Fruit fly (Drosophila melanogaster) ovary, adult (tissue): ENCODE data around the gene CG10175.

Experiments
- CG17801 ChIP-seq: fragments of 200-800 bp; optimal IDR thresholded peaks from 2 replicates; lab custom pipeline; 2019; ENCODE audit warnings: missing biosample characterization, mild to moderate bottlenecking, missing genetic modification characterization, moderate library complexity; ENCODE audit not compliant: partially characterized antibody

The CG10175 gene

dm6 chr3R:23530886-23531285 is at the start of gene CG10175:
TSS of gene CG10175 (minus strand) at chr3R:23530986.
- TF ChIP-seq CG17801 (GFP tag; lab: Kevin White, UChicago) = no peak

dm6 chr3R:23576618-23577017 is 45.8 kb upstream of the CG10175 start:
- no peak for TF ChIP-seq CG17801 (GFP tag; lab: Kevin White, UChicago)

DNA sequence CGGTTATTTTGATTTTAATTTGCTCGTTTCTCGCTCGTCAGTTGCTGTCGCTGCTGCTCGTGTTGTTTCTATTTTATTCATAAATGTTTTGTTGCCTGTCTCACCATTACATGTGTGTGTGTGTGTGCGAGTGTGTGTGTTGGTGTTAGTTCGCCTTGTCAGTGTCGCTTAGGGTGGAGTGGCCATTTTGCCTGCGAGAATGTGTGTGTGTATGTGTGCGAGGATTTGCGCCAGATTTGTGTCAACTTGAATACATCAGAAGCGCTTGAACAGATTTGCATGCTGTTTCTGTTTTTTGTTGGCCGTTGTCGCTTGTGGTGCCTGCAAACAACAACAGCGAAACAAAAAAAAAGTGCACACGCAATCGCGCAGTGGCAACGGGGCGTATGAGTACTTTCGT is 38.4 kb upstream of the CG10175 start:
- no peak for TF ChIP-seq CG17801 (GFP tag; lab: Kevin White, UChicago)

dm6 chr3R:23557244-23557643 is 26.5 kb upstream of the CG10175 start, which contains the start of gene beat-IV:
TSS of gene beat-IV (plus strand) at chr3R:23557412.
- no peak for TF ChIP-seq CG17801 (GFP tag; lab: Kevin White, UChicago)

DNA sequence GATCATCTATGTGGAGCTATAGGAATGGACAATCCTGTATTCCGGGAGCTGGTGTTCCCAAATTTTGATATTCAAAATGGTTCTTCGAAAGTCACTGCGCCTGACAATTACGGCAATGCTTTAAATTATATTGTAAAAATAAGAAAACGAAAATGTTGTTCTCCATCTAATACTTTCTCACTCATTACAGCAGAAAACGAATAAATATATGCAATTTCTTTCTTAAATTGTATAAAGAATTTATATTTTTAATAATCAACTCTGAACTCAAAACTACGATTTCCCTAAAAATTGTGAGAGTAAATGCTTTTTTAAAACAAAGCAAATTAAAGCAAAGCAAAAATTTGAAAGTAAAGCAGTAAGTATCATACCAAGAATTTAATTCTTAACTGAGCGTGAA is 26.1 kb upstream of the CG10175 start, which contains the start of gene CG10164:
TSS of gene CG10164 (minus strand) at position 101 of the 400 bp plus-strand sequence.
- no peak for TF ChIP-seq CG17801 (GFP tag; lab: Kevin White, UChicago)

DNA sequence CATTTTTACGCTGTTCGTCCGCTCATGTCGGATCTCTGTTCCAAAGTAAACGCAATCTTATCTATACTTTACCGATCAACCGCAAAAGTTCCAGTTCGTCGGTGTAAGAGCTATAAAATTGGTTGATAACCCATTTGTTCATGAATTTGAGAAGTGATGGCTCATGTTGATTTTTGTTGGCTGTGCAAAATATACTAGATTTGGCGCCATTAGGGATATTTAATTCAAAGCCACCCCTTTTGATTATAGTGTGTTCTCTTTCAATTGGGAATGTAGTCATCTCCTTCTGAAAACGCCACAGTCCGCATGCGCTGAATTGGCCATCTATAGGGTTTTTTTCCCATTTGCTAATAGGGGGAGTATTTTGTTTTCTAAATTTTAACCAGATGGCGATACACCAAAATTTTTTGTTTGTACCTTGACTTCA is 7.9 kb upstream of the CG10175 start, which contains the start of gene Ugt303B2:
TSS of gene Ugt303B2 (minus strand) at position 190 of the 427 bp plus-strand sequence.
- no peak for TF ChIP-seq CG17801 (GFP tag; lab: Kevin White, UChicago)

DNA sequence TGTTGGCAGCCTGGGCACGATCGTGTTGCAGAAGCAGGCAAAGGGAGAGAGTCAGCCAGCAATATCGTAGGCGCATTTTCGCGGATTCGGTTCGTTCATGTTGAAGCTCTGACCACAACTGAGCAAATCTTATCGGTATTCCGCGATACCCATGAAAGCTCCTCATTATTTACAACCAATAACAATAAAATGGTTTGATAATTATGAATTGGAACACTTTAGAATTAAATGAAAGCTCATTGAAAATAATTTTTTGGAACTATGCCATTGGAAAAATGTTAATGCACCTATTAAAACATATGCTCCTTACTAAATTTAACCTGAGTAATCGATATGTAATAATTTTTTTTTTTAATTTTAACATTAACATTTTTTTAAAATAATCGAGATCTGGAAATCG is 5.8 kb upstream of the CG10175 start, which contains the start of gene Ugt303B1:
TSS of gene Ugt303B1 (minus strand) at position 101 of the 400 bp plus-strand sequence.
- no peak for TF ChIP-seq CG17801 (GFP tag; lab: Kevin White, UChicago)

- TF ChIP-seq CG17801 (GFP tag; lab: Kevin White, UChicago) = peak; percentile 35
Measured at dm6 chr3R:23534609-23535008, 3.8 kb upstream of the CG10175 start, which contains the start of gene Ugt303B3. TSS of gene Ugt303B3 (minus strand) at chr3R:23534767.

DNA sequence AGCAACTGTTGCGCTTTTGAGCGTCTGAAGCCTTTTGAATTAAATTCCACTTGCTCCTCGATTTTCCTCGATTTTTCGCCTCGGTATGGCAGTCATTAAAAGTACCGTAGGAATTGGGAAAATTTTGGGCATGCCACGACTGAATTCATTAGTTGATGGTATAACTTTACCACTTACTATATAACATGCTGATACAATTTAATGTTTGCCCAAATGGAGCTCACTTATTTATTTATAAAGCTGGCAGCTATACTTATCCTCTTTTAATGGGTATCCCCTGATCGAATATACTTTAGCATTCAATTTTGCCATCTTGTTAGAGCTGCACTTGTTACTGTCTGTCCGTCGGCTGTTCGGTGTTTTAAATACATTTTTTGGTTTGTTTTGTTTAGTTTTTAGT is 3.4 kb downstream of the CG10175 start:
- TF ChIP-seq CG17801 (GFP tag; lab: Kevin White, UChicago) = no peak

DNA sequence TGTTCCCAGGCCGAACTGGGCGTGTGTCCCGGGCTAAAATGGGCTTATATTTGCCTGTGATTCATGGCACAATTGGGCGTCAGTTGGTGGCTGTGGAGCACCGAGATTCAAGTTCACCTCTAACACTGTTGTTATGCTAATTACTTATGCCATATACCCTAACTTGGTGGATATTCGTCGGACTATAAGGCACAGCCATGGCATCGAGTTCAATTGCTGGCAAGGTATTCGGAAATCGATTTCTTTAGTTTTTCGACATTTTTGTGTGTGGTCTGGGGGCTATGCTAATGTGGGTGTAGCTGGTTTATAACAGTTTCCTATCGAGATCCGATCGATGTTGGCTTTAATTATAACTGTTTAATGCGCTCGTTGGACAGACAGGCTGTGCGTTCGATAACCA is 4.7 kb downstream of the CG10175 start:
- TF ChIP-seq CG17801 (GFP tag; lab: Kevin White, UChicago) = no peak

DNA sequence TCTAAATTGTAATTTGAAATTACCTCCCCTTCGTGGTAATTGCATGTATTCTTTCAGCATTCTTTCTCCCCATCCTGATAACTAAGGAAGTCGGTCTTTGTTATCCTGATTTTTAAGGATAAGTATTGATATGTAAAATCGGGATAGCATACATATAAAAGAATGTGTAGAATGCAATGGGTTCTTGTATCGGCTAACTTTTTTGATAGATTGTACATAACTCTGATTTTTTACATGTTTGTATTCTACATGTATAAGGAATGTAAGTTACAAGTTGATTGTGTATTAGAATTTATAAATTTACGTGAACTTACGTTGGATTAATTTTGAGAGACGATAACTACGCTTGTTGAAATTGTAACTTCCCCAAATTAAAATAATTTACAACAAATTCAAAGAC is 8.5 kb downstream of the CG10175 start:
- TF ChIP-seq CG17801 (GFP tag; lab: Kevin White, UChicago) = no peak

dm6 chr3R:23521483-23521882 is 9.3 kb downstream of the CG10175 start, which contains the start of gene CG10177:
TSS of gene CG10177 (minus strand) at chr3R:23521583.
- no peak for TF ChIP-seq CG17801 (GFP tag; lab: Kevin White, UChicago)

DNA sequence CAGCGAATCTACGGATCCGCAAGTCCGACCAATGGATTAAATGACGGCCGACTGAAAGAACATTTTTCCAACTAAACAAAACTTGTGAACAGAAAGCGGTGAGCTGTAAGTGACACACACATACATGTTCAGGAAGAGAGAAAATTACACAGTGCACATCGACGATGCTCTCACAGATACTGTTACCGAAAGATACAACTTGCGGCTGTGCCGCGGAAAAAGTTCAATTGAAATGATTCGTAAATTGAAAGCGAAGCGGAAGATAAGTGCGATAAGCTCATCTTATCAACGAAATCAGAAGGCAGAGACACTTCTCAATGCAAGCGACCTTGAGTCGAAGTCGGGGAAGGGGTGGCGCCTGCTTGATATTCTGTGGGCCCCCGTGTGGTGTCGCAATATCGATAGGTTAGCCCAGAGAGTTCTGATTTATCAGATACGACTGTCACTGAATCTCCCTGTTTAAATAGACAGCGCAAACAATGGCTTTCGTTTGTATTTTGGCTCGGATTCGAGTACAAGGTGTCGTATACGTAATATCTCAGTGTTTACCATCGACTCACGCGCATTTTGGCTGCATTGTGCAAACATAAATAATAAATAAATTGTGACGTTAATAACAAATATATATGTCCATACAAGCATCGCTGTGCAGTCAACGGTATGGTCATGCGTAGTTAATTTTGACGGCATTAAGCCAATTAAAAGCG is 11.2 kb downstream of the CG10175 start, which contains the start of gene Irk2:
TSS of gene Irk2 (minus strand) at position 51 of the 707 bp plus-strand sequence.
- TF ChIP-seq CG17801 (GFP tag; lab: Kevin White, UChicago) = no peak

dm6 chr3R:23511356-23511755 is 19.4 kb downstream of the CG10175 start:
- no peak for TF ChIP-seq CG17801 (GFP tag; lab: Kevin White, UChicago)

dm6 chr3R:23509408-23509940 is 21.3 kb downstream of the CG10175 start:
- TF ChIP-seq CG17801 (GFP tag; lab: Kevin White, UChicago) = no peak

DNA sequence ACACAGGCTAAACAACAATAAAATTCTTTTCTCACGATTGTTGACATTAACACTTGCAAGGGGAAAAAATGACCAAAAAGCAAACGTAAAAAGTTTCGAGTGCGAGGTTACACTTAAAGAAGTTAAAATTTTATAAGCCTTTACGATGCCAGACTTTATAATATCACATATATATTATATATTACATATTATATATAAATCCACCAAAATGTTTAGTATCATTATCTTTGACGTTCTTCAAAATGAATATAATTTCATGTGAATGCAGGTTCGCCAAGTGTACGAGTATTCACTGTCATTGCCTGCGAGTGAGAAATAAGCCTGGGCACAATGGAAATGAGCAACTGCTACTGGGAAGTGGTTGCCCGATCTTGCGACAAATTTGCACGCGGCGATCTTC is 22.5 kb downstream of the CG10175 start:
- TF ChIP-seq CG17801 (GFP tag; lab: Kevin White, UChicago) = no peak
